Worm (Caenorhabditis elegans) whole organism, L1 larva: ENCODE results near the gene F35D11.1.

Source experiments
- egl-27 ChIP-seq, 2 experiments: fragments of 150-350 bp in 1 of 2; sonication (generic microtip); optimal IDR thresholded peaks; 3 replicates each; lab custom pipeline; 2017 to 2018; ENCODE audit warnings: missing biosample characterization in 2 of 2, missing genetic modification characterization in 2 of 2, missing genetic modification reagents in 2 of 2
- mab-9 ChIP-seq: fragments of 200-800 bp; sonication (Bioruptor generic); IDR thresholded peaks from 2 replicates; pipeline ENCODE4 v1.3.6; 2022; ENCODE audit warnings: missing genetic modification reagents, missing genetic modification characterization, missing compliant biosample characterization
- mef-2 ChIP-seq: fragments of 150-350 bp; optimal IDR thresholded peaks from 2 replicates; lab custom pipeline; 2014; ENCODE audit warnings: missing biosample characterization, missing genetic modification characterization
- nhr-11 ChIP-seq: fragments of 150-350 bp; optimal IDR thresholded peaks from 2 replicates; lab custom pipeline; 2014; ENCODE audit warnings: missing biosample characterization, missing genetic modification characterization
- nhr-77 ChIP-seq: fragments of 150-350 bp; optimal IDR thresholded peaks from 2 replicates; lab custom pipeline; 2014; ENCODE audit warnings: missing biosample characterization, missing genetic modification characterization
- pax-3 ChIP-seq: fragments of 200-800 bp; sonication (Bioruptor generic); optimal IDR thresholded peaks from 2 replicates; lab custom pipeline; 2018; ENCODE audit warnings: mild to moderate bottlenecking, missing genetic modification characterization, moderate library complexity, missing compliant biosample characterization
- rnt-1 ChIP-seq: sonication (generic microtip); optimal IDR thresholded peaks from 2 replicates; lab custom pipeline; 2016; ENCODE audit warnings: mild to moderate bottlenecking, missing genetic modification characterization, moderate library complexity, missing compliant biosample characterization
- sptf-1 ChIP-seq: fragments of 150-350 bp; optimal IDR thresholded peaks from 2 replicates; lab custom pipeline; 2014; ENCODE audit warnings: missing biosample characterization, missing genetic modification characterization
- unc-62 ChIP-seq: fragments of 150-350 bp; optimal IDR thresholded peaks from 2 replicates; lab custom pipeline; 2014; ENCODE audit warnings: missing biosample characterization, missing genetic modification reagents, missing genetic modification characterization

DNA sequence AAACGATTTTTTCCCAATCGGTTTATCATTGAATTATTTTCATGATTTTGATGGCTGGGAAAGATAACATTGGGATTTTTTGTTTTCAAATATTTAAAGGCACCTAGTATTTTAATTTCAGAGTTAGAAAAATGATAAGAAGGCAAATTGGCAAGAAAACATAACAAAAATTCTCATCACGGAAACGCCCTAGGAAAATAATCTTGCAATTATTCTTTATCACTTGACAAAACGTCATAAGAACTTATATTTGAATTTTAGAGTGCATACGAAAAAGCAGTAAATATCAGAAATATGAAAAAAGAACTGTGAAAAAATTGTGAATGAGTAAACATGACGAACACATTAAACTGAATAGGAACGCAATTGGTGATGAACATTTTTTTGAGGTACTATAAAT is 30.7 kb downstream of the F35D11.1 start:
- no peak for TF ChIP-seq mab-9 (GFP tag; lab: Robert Waterston, UW)
- TF ChIP-seq mef-2 (tag; lab: Kevin White, UChicago), result no peak
- TF ChIP-seq sptf-1 (tag; lab: Kevin White, UChicago), result no peak
- TF ChIP-seq egl-27 (tag; optimal IDR thresholded peaks at IDR 0.05; lab: Kevin White, UChicago), result no peak
- no peak for TF ChIP-seq unc-62
- no peak for TF ChIP-seq nhr-77
- TF ChIP-seq rnt-1 (tag; lab: Kevin White, UChicago), result no peak
- no peak for TF ChIP-seq nhr-11 (tag; lab: Kevin White, UChicago)
- TF ChIP-seq pax-3 (tag; lab: Kevin White, UChicago), result no peak
